Worm (Caenorhabditis elegans): Measurements from ENCODE around the gene T02G5.3.
"Not testable (repeated sequence)": the region's sequence is repeated elsewhere in the genome, so short reads cannot be mapped to it uniquely, and the experiment has no call there.

Gene T02G5.3

DNA sequence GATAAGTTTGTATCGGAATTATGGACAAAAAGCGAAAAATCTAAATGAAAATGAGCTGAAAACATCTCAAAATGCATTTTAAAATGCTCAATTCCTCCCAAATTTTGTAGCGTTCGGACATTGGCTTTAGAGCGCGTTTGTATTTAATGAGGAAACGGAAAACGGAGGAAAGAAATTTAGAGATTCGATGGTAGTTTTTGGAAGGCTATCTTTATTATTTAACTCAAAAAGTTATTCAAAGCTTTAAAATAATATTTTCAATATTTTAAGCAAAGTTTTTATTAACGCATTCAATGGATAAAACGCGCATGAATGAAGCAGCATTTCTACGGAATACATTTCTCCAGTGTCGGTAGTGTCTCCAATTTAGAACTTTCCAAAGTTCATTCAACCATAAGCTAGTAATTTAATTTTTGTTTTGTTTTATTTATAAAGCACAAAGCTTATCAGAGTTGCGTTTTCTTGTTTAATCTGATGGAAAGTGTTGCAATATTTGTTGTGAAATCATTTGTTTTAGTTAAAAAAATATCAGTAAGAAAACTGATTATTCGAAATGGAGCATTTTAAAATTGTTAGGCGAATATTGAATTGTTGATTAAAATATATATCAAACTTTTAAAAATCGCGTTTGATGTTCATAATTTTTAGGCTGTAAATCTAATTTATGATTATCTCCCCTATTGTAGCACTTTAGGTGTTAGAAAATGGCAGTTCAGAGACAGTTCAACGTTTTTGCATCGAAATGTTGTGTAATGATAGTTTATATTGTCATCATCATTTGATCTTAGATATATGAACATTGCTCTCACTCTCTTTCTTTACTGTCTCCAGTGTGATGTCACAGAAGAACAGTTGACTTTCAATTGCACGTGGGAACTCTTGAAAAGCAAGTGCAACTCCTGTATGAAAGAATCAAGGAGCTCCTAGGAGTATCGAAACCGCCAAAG lies 20.3 kb upstream of the T02G5.3 start:
- TF ChIP-seq unc-62 (GFP tag; optimal IDR thresholded peaks at IDR 0.05) = no peak

DNA sequence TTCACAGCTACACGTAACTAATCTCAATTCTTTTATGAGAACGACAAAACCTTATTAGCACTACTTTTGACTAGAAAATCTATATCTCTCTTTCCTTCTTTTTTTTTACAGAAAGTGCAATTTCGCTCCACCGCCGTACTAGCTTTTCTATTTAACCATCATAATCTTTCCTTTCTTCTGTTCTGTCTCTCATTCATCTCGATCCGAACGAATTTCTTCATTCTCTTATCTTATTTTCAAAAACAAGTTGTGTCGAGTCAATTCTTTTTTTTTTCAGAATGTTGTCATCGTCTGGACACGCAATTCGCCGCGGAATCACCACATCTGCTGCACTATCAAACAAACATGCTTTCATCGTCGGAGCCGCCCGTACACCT lies 19.7 kb upstream of the T02G5.3 start, which contains the start of gene kat-1:
TSS of gene kat-1 (plus strand) at position 278 of the 377 bp plus-strand sequence.
- TF ChIP-seq unc-62 (GFP tag; optimal IDR thresholded peaks at IDR 0.05) = no peak

DNA sequence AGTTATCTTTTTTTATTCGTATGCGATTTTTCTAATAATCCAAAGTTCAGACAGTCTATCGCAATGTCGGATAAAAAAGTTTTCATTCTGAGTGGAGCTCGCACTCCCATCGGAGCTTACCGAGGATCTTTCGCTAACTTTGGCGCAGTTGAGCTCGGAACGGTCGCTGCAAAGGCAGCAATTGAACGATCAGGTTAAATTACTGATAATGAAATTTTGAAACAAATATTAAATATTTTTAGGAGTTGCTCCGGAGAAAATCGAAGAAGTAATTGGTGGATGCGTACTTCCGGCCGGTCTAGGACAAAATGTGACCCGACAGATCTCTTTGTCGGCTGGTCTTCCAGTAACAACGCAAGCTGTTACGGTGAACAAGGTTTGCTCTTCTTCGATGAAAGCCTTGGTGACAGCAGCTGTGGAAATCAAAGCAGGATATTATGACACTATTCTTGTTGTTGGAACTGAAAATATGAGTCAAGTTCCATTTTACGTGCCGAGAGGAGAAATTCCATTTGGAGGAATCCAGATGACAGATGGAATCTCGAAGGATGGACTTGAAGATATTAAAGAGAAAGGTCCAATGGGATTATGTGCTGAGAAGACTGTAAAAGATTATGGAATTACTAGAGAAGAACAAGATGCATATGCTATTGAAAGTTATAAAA lies 17.5 kb upstream of the T02G5.3 start, which contains the start of gene T02G5.7:
TSS of gene T02G5.7 (plus strand) at position 51 of the 665 bp plus-strand sequence.
- no peak for TF ChIP-seq unc-62 (GFP tag; optimal IDR thresholded peaks at IDR 0.05)

DNA sequence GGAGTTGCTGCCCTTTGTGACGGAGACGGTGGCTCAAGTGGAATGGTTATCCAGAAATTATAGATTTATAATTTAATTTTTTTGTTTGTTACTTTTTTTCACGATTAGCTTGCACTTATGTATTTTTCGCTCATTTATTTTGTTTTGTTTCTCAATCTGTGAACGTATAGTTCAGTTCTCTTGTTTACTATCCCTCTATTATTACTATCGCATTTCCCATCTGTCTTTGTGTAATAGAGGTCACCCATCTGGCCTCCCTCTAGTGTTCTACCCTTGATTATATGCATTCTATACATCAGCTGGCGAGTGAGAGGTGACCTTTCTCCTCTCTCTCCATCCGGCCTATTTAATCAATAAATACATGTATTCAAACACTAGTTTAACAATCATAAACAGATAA lies 9.2 kb upstream of the T02G5.3 start, which contains the start of the genes T02G5.14 and T02G5.15:
TSS of gene T02G5.14 (plus strand) at position 301 of the 400 bp plus-strand sequence.
TSS of gene T02G5.15 (plus strand) at position 301 of the 400 bp plus-strand sequence.
- TF ChIP-seq unc-62 (GFP tag; optimal IDR thresholded peaks at IDR 0.05) = not testable (repeated sequence)

DNA sequence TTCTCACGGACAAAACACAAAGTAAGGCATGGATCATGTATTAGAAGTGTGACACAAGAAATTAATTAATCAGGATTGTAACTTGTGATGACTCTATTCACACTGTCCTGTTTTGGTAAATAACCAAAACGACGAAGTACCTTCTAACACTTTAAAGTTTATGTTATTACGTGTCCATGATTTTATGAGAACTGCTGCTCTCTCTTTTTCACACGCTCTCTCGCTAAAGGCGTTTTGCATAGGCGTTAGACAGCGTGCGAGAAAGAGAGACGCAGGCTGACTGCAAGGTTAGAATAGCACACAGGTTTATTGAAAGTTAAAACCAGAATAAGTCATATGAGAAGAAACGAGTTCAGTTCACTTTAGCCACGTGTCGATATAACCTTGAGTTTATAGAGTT lies 3.1 kb upstream of the T02G5.3 start:
- no peak for TF ChIP-seq unc-62 (GFP tag; optimal IDR thresholded peaks at IDR 0.05)

- TF ChIP-seq unc-62 (GFP tag; optimal IDR thresholded peaks at IDR 0.05) = no peak
Observed at ce11 chrII:7090852-7091251, 2.3 kb upstream of the T02G5.3 start.

DNA sequence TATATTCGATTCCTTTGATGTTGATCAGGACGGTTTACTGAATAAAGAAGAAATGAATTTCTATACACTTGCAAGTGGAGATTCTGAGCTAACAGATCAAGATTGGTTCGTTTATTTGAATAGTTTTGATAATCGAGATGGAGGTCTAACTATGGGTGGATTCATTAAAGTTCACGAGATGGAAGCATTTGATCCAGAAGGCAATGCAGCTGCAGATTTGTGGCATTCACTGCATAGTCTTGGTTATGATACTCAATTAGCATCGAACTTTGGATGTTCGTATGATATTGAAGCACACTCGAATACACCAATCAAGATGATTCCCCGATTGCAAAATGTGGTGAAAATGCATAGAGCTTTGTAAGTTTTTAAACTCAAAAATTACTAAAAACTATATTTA lies 2.8 kb downstream of the T02G5.3 start:
- no peak for TF ChIP-seq unc-62 (GFP tag; optimal IDR thresholded peaks at IDR 0.05)

DNA sequence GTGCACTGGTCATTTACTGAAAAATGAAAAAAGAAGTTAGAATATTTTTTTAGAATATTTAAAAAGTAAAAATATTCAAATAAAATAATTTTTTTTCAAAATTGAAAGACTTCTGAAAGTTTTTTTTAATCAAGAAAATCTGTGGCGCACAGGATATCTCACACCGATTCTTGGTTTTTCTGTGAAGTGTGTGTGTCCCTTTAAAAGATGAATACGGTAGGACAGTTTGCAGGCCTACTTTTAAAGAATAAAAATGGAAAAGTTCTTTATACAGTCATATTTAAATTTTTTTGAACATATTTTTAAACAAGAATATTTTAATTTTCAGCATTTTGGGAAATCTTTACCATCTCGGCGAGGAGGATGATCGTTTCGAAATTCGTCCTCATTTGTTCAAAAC lies 5.4 kb downstream of the T02G5.3 start, which contains the start of gene mct-5:
TSS of gene mct-5 (minus strand) at position 16 of the 400 bp plus-strand sequence.
- no peak for TF ChIP-seq unc-62 (GFP tag; optimal IDR thresholded peaks at IDR 0.05)

DNA sequence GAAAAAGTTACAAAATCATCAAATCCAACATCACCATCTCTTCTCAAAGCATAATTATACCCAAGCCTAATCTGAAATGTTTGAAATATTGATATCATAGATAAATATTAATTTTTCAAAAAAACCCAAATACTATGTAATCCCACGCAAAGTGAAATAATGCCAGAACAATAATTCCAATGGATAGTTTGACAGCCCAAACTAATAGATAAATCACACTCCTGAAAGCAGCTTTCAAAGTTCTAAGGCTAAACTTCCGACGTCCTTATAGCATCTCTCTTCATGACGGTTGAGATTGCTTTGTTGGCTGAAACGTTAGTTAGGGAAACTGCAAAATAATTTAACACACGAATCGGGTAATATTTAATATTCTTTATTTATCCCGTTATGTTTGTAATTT lies 6.0 kb downstream of the T02G5.3 start:
- TF ChIP-seq unc-62 (GFP tag; optimal IDR thresholded peaks at IDR 0.05) = no peak

- no peak for TF ChIP-seq unc-62 (GFP tag; optimal IDR thresholded peaks at IDR 0.05)
Observed at ce11 chrII:7100838-7101237, 7.6 kb downstream of the T02G5.3 start, which contains the start of gene mmaa-1. TSS of gene mmaa-1 (minus strand) at chrII:7101165.

ce11 chrII:7102288-7102687 lies 9.1 kb downstream of the T02G5.3 start:
- TF ChIP-seq unc-62 (GFP tag; optimal IDR thresholded peaks at IDR 0.05) = no peak

ce11 chrII:7103111-7103510 lies 9.9 kb downstream of the T02G5.3 start:
- TF ChIP-seq unc-62 (GFP tag; optimal IDR thresholded peaks at IDR 0.05) = no peak

DNA sequence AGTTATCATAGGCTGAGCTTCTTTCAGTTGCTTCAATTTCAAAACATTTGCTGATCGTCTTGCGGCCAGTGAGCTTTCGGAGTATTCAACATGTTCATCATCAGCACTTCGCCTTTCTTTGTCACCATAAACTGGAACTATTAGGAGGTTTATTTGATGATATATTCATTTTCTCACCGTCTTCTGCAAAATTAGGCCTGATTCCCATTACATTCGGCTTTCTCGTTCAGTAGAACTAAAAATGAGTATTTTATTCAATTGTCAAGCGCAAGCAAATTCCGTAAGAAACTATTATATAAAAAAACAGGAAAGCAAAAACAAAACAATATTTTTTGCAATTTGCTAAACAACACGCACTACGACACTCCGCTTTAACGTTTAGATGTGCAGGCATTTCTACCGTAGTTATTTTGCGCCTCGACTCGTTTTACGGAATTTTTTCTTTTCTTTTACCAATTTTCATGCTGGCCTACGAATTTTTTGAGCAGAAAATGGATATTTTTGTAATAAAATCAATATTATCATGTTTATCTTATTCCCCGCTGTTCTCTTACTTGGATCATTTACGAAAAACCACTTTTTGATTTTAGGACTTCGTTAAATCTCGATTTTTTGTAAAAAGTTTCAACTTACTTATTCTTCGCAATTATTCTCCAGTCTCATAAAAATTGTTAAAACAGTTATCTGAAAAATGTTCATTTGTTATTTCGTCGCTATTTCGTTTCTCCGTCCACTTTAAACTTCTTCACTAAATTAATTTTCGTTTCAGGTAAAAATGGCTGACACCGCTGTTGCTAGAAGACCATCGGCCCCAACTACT lies 11.8 kb downstream of the T02G5.3 start, which contains the start of the genes farl-11 and rpl-33:
TSS of gene farl-11 (minus strand) at position 242 of the 820 bp plus-strand sequence.
TSS of gene rpl-33 (plus strand) at position 770 of the 820 bp plus-strand sequence.
- no peak for TF ChIP-seq unc-62 (GFP tag; optimal IDR thresholded peaks at IDR 0.05)

ce11 chrII:7106313-7106712 lies 13.1 kb downstream of the T02G5.3 start:
- no peak for TF ChIP-seq unc-62 (GFP tag; optimal IDR thresholded peaks at IDR 0.05)

DNA sequence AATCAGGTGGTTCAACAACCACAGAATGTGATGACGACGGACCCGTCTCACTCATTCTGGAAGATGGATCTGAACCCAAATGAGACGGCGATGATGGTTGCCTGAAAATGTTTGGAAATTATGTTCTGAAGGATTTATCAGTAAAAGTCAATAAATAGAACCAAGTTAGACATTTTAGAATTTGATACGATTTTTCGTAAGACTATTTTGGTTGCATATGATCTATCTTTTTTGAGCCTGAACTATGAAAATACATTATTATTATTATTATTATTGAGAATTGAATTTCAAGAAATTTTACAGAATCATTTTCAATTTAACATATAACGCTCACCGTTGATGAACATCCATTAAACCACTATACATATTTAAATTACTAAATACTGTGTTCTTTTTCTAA lies 16.8 kb downstream of the T02G5.3 start, which contains the start of gene F10E7.9:
TSS of gene F10E7.9 (minus strand) at position 101 of the 400 bp plus-strand sequence.
- TF ChIP-seq unc-62 (GFP tag; optimal IDR thresholded peaks at IDR 0.05) = no peak
